Fruit fly (Drosophila melanogaster) whole organism: Measurements from ENCODE around the gene ValRS-m.

Experiments used
- CG8478 ChIP-seq: fragments of >200 bp; optimal IDR thresholded peaks from 2 replicates; lab custom pipeline; 2018; ENCODE audit warnings: inconsistent platforms
- Dll ChIP-seq: fragments of >200 bp; optimal IDR thresholded peaks from 2 replicates; lab custom pipeline; 2017
- psq ChIP-seq: fragments of >200 bp; optimal IDR thresholded peaks from 2 replicates; lab custom pipeline; 2017

dm6 chr3L:8996173-8996767 lies 31.7 kb upstream of the ValRS-m start:
- TF ChIP-seq Dll: no peak
- no peak for TF ChIP-seq CG8478 (lab: Kevin White, UChicago)
- no peak for TF ChIP-seq psq (lab: Kevin White, UChicago)
